Worm (Caenorhabditis elegans) whole organism, L3 larva: Measurements from ENCODE around the gene dec-7.

Experiments
- R02D3.7 ChIP-seq: fragments of 150-350 bp; optimal IDR thresholded peaks from 2 replicates; lab custom pipeline; 2014; ENCODE audit warnings: missing biosample characterization, missing genetic modification characterization
- ceh-16 ChIP-seq: sonication (generic microtip); optimal IDR thresholded peaks from 2 replicates; lab custom pipeline; 2017; ENCODE audit warnings: missing biosample characterization, missing genetic modification characterization
- ceh-28 ChIP-seq: fragments of 150-350 bp; optimal IDR thresholded peaks from 2 replicates; lab custom pipeline; 2014; ENCODE audit warnings: missing biosample characterization, missing genetic modification reagents, missing genetic modification characterization
- daf-12 ChIP-seq: fragments of 150-350 bp; optimal IDR thresholded peaks from 2 replicates; lab custom pipeline; 2014; ENCODE audit warnings: missing biosample characterization, missing genetic modification reagents, missing genetic modification characterization
- egl-5 ChIP-seq: fragments of 150-350 bp; optimal IDR thresholded peaks from 2 replicates; lab custom pipeline; 2017; ENCODE audit warnings: missing biosample characterization, missing genetic modification reagents, missing genetic modification characterization, inconsistent platforms
- elt-2 ChIP-seq: sonication (generic microtip); optimal IDR thresholded peaks from 2 replicates; lab custom pipeline; 2016; ENCODE audit warnings: missing genetic modification reagents, mild to moderate bottlenecking, missing genetic modification characterization, missing compliant biosample characterization
- eor-1 ChIP-seq, 2 experiments: fragments of 150-350 bp; optimal IDR thresholded peaks; 2 replicates each; lab custom pipeline; 2014 to 2018; ENCODE audit warnings: missing biosample characterization in 2 of 2, missing genetic modification characterization in 2 of 2
- fos-1 ChIP-seq: fragments of 150-350 bp; optimal IDR thresholded peaks from 2 replicates; lab custom pipeline; 2014; ENCODE audit warnings: missing biosample characterization, missing genetic modification characterization
- hmg-11 ChIP-seq: sonication (generic microtip); optimal IDR thresholded peaks from 2 replicates; lab custom pipeline; 2016; ENCODE audit warnings: missing genetic modification characterization, missing compliant biosample characterization
- jun-1 ChIP-seq: fragments of 150-350 bp; optimal IDR thresholded peaks from 2 replicates; lab custom pipeline; 2014; ENCODE audit warnings: missing biosample characterization, missing genetic modification reagents, missing genetic modification characterization
- lin-15B ChIP-seq: fragments of 150-350 bp; optimal IDR thresholded peaks from 2 replicates; lab custom pipeline; 2014; ENCODE audit warnings: missing biosample characterization, missing genetic modification characterization
- lsy-12 ChIP-seq: sonication (generic microtip); optimal IDR thresholded peaks from 2 replicates; lab custom pipeline; 2016; ENCODE audit warnings: mild to moderate bottlenecking, missing genetic modification characterization, missing compliant biosample characterization
- nfya-1 ChIP-seq: sonication (generic microtip); optimal IDR thresholded peaks from 2 replicates; lab custom pipeline; 2017; ENCODE audit warnings: missing genetic modification characterization, mild to moderate bottlenecking, missing compliant biosample characterization, antibody characterized with exemption, moderate library complexity; ENCODE audit not compliant: insufficient read depth
- nhr-12 ChIP-seq: fragments of 150-350 bp; optimal IDR thresholded peaks from 2 replicates; lab custom pipeline; 2014; ENCODE audit warnings: missing biosample characterization, missing genetic modification characterization
- nhr-23 ChIP-seq: fragments of 150-350 bp; optimal IDR thresholded peaks from 2 replicates; lab custom pipeline; 2014; ENCODE audit warnings: missing biosample characterization, missing genetic modification reagents, missing genetic modification characterization
- nhr-25 ChIP-seq: sonication (generic microtip); optimal IDR thresholded peaks from 2 replicates; lab custom pipeline; 2017; ENCODE audit warnings: missing biosample characterization, missing genetic modification characterization
- nhr-43 ChIP-seq: sonication (generic microtip); optimal IDR thresholded peaks from 2 replicates; lab custom pipeline; 2016; ENCODE audit warnings: mild to moderate bottlenecking, missing genetic modification characterization, missing compliant biosample characterization; ENCODE audit not compliant: poor library complexity, severe bottlenecking
- nhr-76 ChIP-seq: fragments of 150-350 bp; sonication (generic microtip); optimal IDR thresholded peaks from 5 replicates; lab custom pipeline; 2014; ENCODE audit warnings: missing biosample characterization, missing genetic modification characterization
- nhr-77 ChIP-seq: fragments of 150-350 bp; optimal IDR thresholded peaks from 2 replicates; lab custom pipeline; 2014; ENCODE audit warnings: missing biosample characterization, missing genetic modification characterization
- pha-4 ChIP-seq: fragments of 150-350 bp; optimal IDR thresholded peaks from 2 replicates; lab custom pipeline; 2014; ENCODE audit warnings: missing biosample characterization, missing genetic modification reagents, missing genetic modification characterization
- pqm-1 ChIP-seq: fragments of 150-350 bp; optimal IDR thresholded peaks from 2 replicates; lab custom pipeline; 2017; ENCODE audit warnings: missing biosample characterization, missing genetic modification characterization, inconsistent platforms
- sea-2 ChIP-seq: fragments of 150-350 bp; sonication (generic microtip); optimal IDR thresholded peaks from 4 replicates; lab custom pipeline; 2014; ENCODE audit warnings: missing biosample characterization, missing genetic modification reagents, missing genetic modification characterization
- skn-1 ChIP-seq: fragments of 150-350 bp; optimal IDR thresholded peaks from 2 replicates; lab custom pipeline; 2014; ENCODE audit warnings: missing biosample characterization, missing genetic modification characterization
- snpc-4 ChIP-seq: fragments of 150-350 bp; optimal IDR thresholded peaks from 2 replicates; lab custom pipeline; 2014; ENCODE audit warnings: missing biosample characterization, missing genetic modification characterization
- unc-39 ChIP-seq: sonication (generic microtip); optimal IDR thresholded peaks from 4 replicates; lab custom pipeline; 2017; ENCODE audit warnings: missing biosample characterization, missing genetic modification characterization
- unc-62 ChIP-seq: fragments of 150-350 bp; sonication (generic microtip); optimal IDR thresholded peaks from 4 replicates; lab custom pipeline; 2014; ENCODE audit warnings: missing biosample characterization, missing genetic modification reagents, missing genetic modification characterization
- zag-1 ChIP-seq: fragments of 150-350 bp; optimal IDR thresholded peaks from 2 replicates; lab custom pipeline; 2014; ENCODE audit warnings: missing biosample characterization, missing genetic modification characterization
- ztf-4 ChIP-seq: fragments of 150-350 bp; optimal IDR thresholded peaks from 2 replicates; lab custom pipeline; 2014; ENCODE audit warnings: missing biosample characterization, missing genetic modification characterization

The dec-7 gene

DNA sequence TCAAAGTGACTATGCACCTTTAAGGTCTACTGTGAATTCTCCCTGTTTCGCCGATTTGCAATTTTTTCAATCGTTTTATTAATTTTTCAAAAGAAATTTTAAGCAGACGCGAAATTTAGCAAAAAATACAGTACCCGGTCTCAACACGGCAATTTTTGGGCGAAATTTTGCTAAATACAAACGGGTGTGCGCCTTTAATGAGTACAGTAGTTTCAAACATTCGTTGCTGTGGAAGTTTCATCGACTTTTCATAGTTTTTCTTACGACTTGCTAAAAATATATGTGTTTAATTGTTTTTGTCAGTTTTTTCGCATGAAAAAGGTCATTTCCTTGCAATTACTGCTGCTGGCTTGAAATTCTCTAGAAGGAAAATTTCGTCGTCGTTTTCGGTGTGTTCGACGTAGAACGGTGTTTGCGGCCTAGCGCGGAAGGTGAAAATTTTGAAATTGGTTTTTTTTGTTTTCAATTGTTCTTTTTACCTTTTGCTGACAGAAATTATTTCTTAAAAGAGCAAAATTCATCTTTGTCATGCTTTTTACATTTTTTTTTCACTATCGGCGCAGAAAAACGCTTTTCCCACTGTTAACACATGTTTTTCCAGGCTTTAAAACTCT, 14.7 kb downstream of the dec-7 start, which contains the start of gene K03H1.7:
K03H1.7 (plus strand) TSS at position 600 of the 614 bp plus-strand sequence.
- TF ChIP-seq nhr-23 (tag; lab: Kevin White, UChicago) (no peak), lin-15B (tag; lab: Kevin White, UChicago) (peak; percentile 73)

ce11 chrIII:9950244-9950643, 18.0 kb downstream of the dec-7 start, which contains the start of gene K03H1.13:
Gene K03H1.13 (minus strand): TSS chrIII:9950344.
- TF ChIP-seq hmg-11 (tag; lab: Kevin White, UChicago) (no peak), pha-4 (tag; lab: Kevin White, UChicago) (peak; percentile 6), pqm-1 (tag; lab: Kevin White, UChicago) (no peak), ceh-28 (tag; lab: Kevin White, UChicago) (peak; percentile 42), ztf-4 (tag; lab: Kevin White, UChicago) (no peak), zag-1 (tag; lab: Kevin White, UChicago) (no peak), nfya-1 (tag; lab: Kevin White, UChicago) (peak; percentile 4)

- TF ChIP-seq ceh-16 (tag; lab: Kevin White, UChicago): no peak
- no peak for TF ChIP-seq sea-2 (GFP tag; lab: Kevin White, UChicago)
- TF ChIP-seq nfya-1 (tag; lab: Kevin White, UChicago): no peak
- TF ChIP-seq pqm-1 (tag; lab: Kevin White, UChicago): no peak
- TF ChIP-seq nhr-23 (tag; lab: Kevin White, UChicago): peak; percentile 13
- no peak for TF ChIP-seq daf-12 (tag; lab: Kevin White, UChicago)
- TF ChIP-seq nhr-43 (tag; lab: Kevin White, UChicago): no peak
- no peak for TF ChIP-seq elt-2 (tag; lab: Kevin White, UChicago)
These were observed 19.7 kb downstream of the dec-7 start, which contains the start of gene K03H1.11 for ce11 chrIII:9951864-9952263. Gene K03H1.11 (minus strand): TSS chrIII:9951964.

ce11 chrIII:9956123-9956522, 23.9 kb downstream of the dec-7 start, which contains the start of gene mog-1:
Gene mog-1 (minus strand): TSS chrIII:9956215.
- TF ChIP-seq egl-5 (tag; lab: Kevin White, UChicago) (peak; percentile 11), nhr-77 (tag; lab: Kevin White, UChicago) (no peak), fos-1 (no peak), lin-15B (tag; lab: Kevin White, UChicago) (peak; percentile 17), nhr-12 (tag; lab: Kevin White, UChicago) (no peak), pha-4 (tag; lab: Kevin White, UChicago) (peak; percentile 60)

DNA sequence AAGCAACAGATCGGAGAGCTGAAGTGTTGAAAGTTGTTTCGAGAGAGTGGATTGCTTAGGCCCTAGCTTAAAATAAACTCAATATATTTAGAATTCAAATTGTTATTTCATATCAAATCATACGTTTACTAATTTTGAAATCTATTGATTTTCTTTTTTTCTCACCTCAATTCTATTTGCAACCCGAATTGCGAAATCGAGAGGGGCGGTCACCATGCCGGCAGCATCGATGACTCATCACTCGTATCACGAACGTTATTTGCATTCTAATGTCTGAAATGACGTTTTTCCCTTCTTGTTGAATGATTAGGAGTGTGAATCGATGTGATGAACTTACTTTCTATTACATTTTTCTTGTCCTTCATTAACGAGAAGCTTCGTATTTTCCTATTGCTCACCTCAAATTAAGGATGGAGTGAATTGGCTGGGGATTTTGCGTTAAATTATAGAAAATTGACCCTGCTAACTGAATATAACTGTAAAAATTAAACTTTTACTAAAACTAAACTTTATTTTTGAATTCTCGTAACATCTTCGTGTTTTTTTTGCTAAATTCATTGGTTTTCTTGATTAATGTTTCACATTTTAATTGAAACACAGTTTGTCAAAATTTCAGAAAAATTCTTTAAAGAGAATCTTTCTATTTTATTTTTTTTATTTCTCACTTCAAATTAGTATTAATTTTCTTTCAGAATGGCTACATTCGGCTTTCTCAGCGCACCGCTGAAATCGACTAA, 24.6 kb downstream of the dec-7 start, which contains the start of gene alx-1:
alx-1 (plus strand) TSS at position 687 of the 737 bp plus-strand sequence.
- TF ChIP-seq eor-1 (tag; optimal IDR thresholded peaks at IDR 0.05; lab: Kevin White, UChicago): no peak
- TF ChIP-seq nhr-25 (tag; lab: Kevin White, UChicago): no peak
- TF ChIP-seq nfya-1 (tag; lab: Kevin White, UChicago): peak; percentile 20
- TF ChIP-seq jun-1 (tag; lab: Kevin White, UChicago): peak; percentile 66
- TF ChIP-seq unc-62 (GFP tag; lab: Kevin White, UChicago): no peak
- TF ChIP-seq snpc-4 (tag; lab: Kevin White, UChicago): peak; percentile 3
- peak; percentile 39 for TF ChIP-seq pha-4 (tag; lab: Kevin White, UChicago)
- TF ChIP-seq elt-2 (tag; lab: Kevin White, UChicago): peak; percentile 52
- TF ChIP-seq daf-12 (tag; lab: Kevin White, UChicago): no peak
- peak; percentile 40 for TF ChIP-seq ceh-28 (tag; lab: Kevin White, UChicago)
- TF ChIP-seq fos-1: peak; percentile 62
- TF ChIP-seq nhr-43 (tag; lab: Kevin White, UChicago): no peak
- peak; percentile 50 for TF ChIP-seq pqm-1 (tag; lab: Kevin White, UChicago)

DNA sequence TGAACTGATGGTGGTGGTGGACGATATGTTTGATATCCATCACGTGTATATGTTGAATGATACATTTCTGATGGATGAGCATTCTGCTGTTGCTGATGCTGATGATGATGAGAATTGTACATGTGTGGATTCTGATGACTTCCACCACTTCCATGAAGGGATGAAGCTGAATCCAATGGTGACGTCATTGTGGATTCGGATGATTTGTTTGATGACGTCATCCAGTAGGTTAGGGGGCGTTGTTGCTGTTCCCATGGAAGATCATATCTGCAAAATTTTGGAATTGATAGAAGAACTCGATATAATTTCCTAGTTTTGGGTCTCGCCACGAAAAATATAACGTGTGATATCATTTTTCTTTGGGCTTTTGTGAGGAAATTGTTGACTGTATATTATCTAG, 31.2 kb downstream of the dec-7 start:
- TF ChIP-seq R02D3.7 (tag; lab: Kevin White, UChicago): no peak
- TF ChIP-seq nhr-76 (tag; lab: Kevin White, UChicago): no peak
- no peak for TF ChIP-seq skn-1 (tag; lab: Kevin White, UChicago)
- no peak for TF ChIP-seq lsy-12
- TF ChIP-seq unc-39 (tag; lab: Kevin White, UChicago): no peak
- no peak for TF ChIP-seq jun-1 (tag; lab: Kevin White, UChicago)
- TF ChIP-seq snpc-4 (tag; lab: Kevin White, UChicago): no peak
- TF ChIP-seq lin-15B (tag; lab: Kevin White, UChicago): no peak
- TF ChIP-seq ztf-4 (tag; lab: Kevin White, UChicago): no peak
- TF ChIP-seq ceh-28 (tag; lab: Kevin White, UChicago): no peak
- TF ChIP-seq nhr-43 (tag; lab: Kevin White, UChicago): no peak
- no peak for TF ChIP-seq nfya-1 (tag; lab: Kevin White, UChicago)
- TF ChIP-seq, all 47 proteins: peak for 0
